Worm (Caenorhabditis elegans): ENCODE measurements around the gene Y43F8B.20.

Gene Y43F8B.20

ce11 chrV:19570102-19570501 lies 20.5 kb upstream of the Y43F8B.20 start:
- TF ChIP-seq nhr-25 (tag; optimal IDR thresholded peaks at IDR 0.05) (no peak), nhr-12 (tag; optimal IDR thresholded peaks at IDR 0.05) (no peak), lsy-12 (tag; optimal IDR thresholded peaks at IDR 0.05) (no peak), nfya-1 (tag; optimal IDR thresholded peaks at IDR 0.05; ENCODE audit: insufficient read depth) (no peak), mml-1 (tag; optimal IDR thresholded peaks at IDR 0.05) (no peak), skn-1 (tag; optimal IDR thresholded peaks at IDR 0.05) (no peak), nhr-11 (tag; optimal IDR thresholded peaks at IDR 0.05) (no peak), nhr-76 (tag; optimal IDR thresholded peaks at IDR 0.05) (no peak), ama-1 (optimal IDR thresholded peaks at IDR 0.05) (no peak), nhr-77 (tag; optimal IDR thresholded peaks at IDR 0.05) (no peak), fos-1 (tag; optimal IDR thresholded peaks at IDR 0.05) (no peak), ceh-82 (tag; optimal IDR thresholded peaks at IDR 0.05) (no peak), ceh-9 (tag; optimal IDR thresholded peaks at IDR 0.05) (no peak), lin-39 (tag; optimal IDR thresholded peaks at IDR 0.05) (no peak), mdl-1 (tag; optimal IDR thresholded peaks at IDR 0.05) (no peak), ceh-16 (tag; optimal IDR thresholded peaks at IDR 0.05) (no peak), daf-12 (tag; optimal IDR thresholded peaks at IDR 0.05) (no peak), unc-62 (GFP tag; optimal IDR thresholded peaks at IDR 0.05) (no peak), egl-27 (tag; optimal IDR thresholded peaks at IDR 0.05) (no peak)

ce11 chrV:19565082-19565481 lies 15.5 kb upstream of the Y43F8B.20 start, which contains the start of gene kcnl-1:
TSS of gene kcnl-1 (plus strand) at chrV:19565382.
- no peak for TF ChIP-seq ceh-28 (tag; optimal IDR thresholded peaks at IDR 0.05)
- no peak for TF ChIP-seq unc-39 (tag; optimal IDR thresholded peaks at IDR 0.05)
- no peak for TF ChIP-seq nhr-12 (tag; optimal IDR thresholded peaks at IDR 0.05)
- TF ChIP-seq fkh-2 (tag; optimal IDR thresholded peaks at IDR 0.05): no peak
- TF ChIP-seq eor-1 (tag; optimal IDR thresholded peaks at IDR 0.05): no peak
- no peak for TF ChIP-seq sea-2 (GFP tag; optimal IDR thresholded peaks at IDR 0.05)
- no peak for TF ChIP-seq pqm-1 (tag; optimal IDR thresholded peaks at IDR 0.05)
- TF ChIP-seq ceh-9 (tag; optimal IDR thresholded peaks at IDR 0.05): no peak
- no peak for TF ChIP-seq unc-62 (GFP tag; optimal IDR thresholded peaks at IDR 0.05)

- TF ChIP-seq lin-15B (tag; optimal IDR thresholded peaks at IDR 0.05) (no peak), fkh-2 (tag; optimal IDR thresholded peaks at IDR 0.05) (no peak), egl-5 (tag; optimal IDR thresholded peaks at IDR 0.05) (no peak), ama-1 (optimal IDR thresholded peaks at IDR 0.05) (no peak), eor-1 (tag; optimal IDR thresholded peaks at IDR 0.05) (no peak), daf-12 (tag; optimal IDR thresholded peaks at IDR 0.05) (no peak), nhr-28 (tag; optimal IDR thresholded peaks at IDR 0.05) (no peak), nhr-77 (tag; optimal IDR thresholded peaks at IDR 0.05) (no peak), lsy-12 (tag; optimal IDR thresholded peaks at IDR 0.05) (no peak), nfya-1 (tag; optimal IDR thresholded peaks at IDR 0.05; ENCODE audit: insufficient read depth) (no peak), ZK546.5 (tag; optimal IDR thresholded peaks at IDR 0.05) (no peak), tbx-2 (tag; optimal IDR thresholded peaks at IDR 0.05) (no peak), nhr-23 (tag; optimal IDR thresholded peaks at IDR 0.05) (no peak), elt-2 (tag; optimal IDR thresholded peaks at IDR 0.05) (no peak), nhr-12 (tag; optimal IDR thresholded peaks at IDR 0.05) (no peak), ceh-82 (tag; optimal IDR thresholded peaks at IDR 0.05) (no peak), nhr-67 (tag; optimal IDR thresholded peaks at IDR 0.05) (no peak), fos-1 (tag; optimal IDR thresholded peaks at IDR 0.05) (no peak)
Observed at ce11 chrV:19555869-19556268, 6.3 kb upstream of the Y43F8B.20 start, which contains the start of gene oac-1. TSS of gene oac-1 (minus strand) at chrV:19555969.

ce11 chrV:19555350-19555749 lies 5.8 kb upstream of the Y43F8B.20 start:
- TF ChIP-seq nhr-25 (tag; optimal IDR thresholded peaks at IDR 0.05): no peak
- no peak for TF ChIP-seq eor-1 (tag; optimal IDR thresholded peaks at IDR 0.05)
- TF ChIP-seq nhr-12 (tag; optimal IDR thresholded peaks at IDR 0.05): no peak
- no peak for TF ChIP-seq nhr-28 (tag; optimal IDR thresholded peaks at IDR 0.05)
- no peak for TF ChIP-seq nhr-11 (tag; optimal IDR thresholded peaks at IDR 0.05)
- TF ChIP-seq ZK546.5 (tag; optimal IDR thresholded peaks at IDR 0.05): no peak
- no peak for TF ChIP-seq pqm-1 (tag; optimal IDR thresholded peaks at IDR 0.05)
- TF ChIP-seq mml-1 (tag; optimal IDR thresholded peaks at IDR 0.05): no peak
- TF ChIP-seq elt-2 (tag; optimal IDR thresholded peaks at IDR 0.05): no peak
- TF ChIP-seq nhr-76 (tag; optimal IDR thresholded peaks at IDR 0.05): no peak
- TF ChIP-seq hmg-11 (tag; optimal IDR thresholded peaks at IDR 0.05): no peak
- no peak for TF ChIP-seq ceh-16 (tag; optimal IDR thresholded peaks at IDR 0.05)
- no peak for TF ChIP-seq ztf-11 (tag; optimal IDR thresholded peaks at IDR 0.05)

Data from whole organism, L3 larva.